Worm (Caenorhabditis elegans): ENCODE measurements around the gene mec-7.
A peak's percentile ranks its signal among the peaks of the same experiment; 100 is the strongest.

The mec-7 gene

DNA sequence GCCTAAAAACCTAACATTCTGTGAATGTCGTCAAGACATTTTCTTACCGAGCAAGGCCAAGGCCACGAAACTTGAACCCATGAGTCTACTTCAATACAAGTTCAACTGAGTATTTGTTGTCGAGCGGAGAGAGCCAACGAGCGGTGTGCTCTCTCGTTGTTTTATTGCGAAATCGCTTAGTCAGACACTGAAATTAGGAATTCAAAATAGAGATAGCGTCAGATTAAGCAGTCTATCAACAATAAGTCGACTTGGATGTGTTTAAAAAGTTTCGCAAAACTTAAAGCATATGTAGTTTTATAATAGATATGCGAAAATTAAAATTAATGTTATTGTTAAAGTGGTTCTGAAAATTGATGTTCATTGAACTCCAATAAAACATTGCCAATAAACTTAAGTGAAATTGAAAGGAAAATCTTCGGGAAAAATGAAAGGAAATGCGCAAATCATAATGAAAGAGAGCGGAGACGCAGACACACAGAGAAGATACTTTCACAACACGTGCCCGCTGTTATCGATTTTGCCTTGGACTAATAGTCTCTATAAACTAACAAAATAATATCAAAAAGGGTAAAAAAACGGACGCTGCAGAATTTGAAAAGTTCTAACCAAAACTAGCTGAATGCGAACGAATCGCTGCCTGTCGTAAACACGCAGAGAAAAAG lies 17.0 kb upstream of the mec-7 start, which contains the start of gene ZK154.6:
TSS of gene ZK154.6 (minus strand) at position 187 of the 665 bp plus-strand sequence.
- no peak for TF ChIP-seq lsy-2 (tag; optimal IDR thresholded peaks at IDR 0.05)
- TF ChIP-seq unc-39 (tag; optimal IDR thresholded peaks at IDR 0.05), result no peak
- no peak for TF ChIP-seq M03D4.4 (tag; optimal IDR thresholded peaks at IDR 0.05)
- TF ChIP-seq nhr-12 (tag; optimal IDR thresholded peaks at IDR 0.05), result no peak
- TF ChIP-seq ceh-43 (GFP tag; optimal IDR thresholded peaks at IDR 0.05), result no peak
- TF ChIP-seq hlh-1 (tag; optimal IDR thresholded peaks at IDR 0.05), result no peak
- TF ChIP-seq blmp-1 (tag; optimal IDR thresholded peaks at IDR 0.05), result peak; percentile 95
- TF ChIP-seq ces-1 (GFP tag; optimal IDR thresholded peaks at IDR 0.05), result peak; percentile 47
- TF ChIP-seq drap-1 (GFP tag; optimal IDR thresholded peaks at IDR 0.05), result no peak

DNA sequence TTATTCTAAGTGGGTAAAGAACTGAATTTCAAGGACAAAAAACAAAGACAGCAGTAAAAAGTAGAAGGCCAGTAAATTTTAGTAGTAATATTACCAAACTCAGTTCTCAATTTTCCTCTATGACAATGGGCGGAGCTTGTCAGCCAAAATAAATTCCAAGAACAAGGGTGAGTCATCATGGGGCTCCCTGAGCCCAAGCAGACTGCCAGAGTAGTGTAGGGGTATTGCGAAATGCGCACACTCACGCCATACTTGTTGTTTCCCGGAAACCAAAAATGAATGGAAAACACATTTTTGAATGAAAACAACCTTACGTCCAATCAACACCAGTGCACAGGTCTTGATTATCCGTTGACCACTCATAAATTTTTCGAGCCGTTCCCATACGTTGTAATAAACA lies 15.3 kb upstream of the mec-7 start:
- TF ChIP-seq blmp-1 (tag; optimal IDR thresholded peaks at IDR 0.05) (no peak), lin-32 (GFP tag; optimal IDR thresholded peaks at IDR 0.05) (no peak), elt-1 (tag; optimal IDR thresholded peaks at IDR 0.05; ENCODE audit: borderline replicate concordance, insufficient read depth) (no peak), ceh-83 (GFP tag; optimal IDR thresholded peaks at IDR 0.05) (no peak), sem-2 (GFP tag; optimal IDR thresholded peaks at IDR 0.05) (no peak), elt-3 (tag; optimal IDR thresholded peaks at IDR 0.05) (no peak), unc-39 (tag; optimal IDR thresholded peaks at IDR 0.05) (no peak), ceh-43 (GFP tag; optimal IDR thresholded peaks at IDR 0.05) (no peak), nhr-76 (tag; optimal IDR thresholded peaks at IDR 0.05) (no peak), mab-5 (tag; optimal IDR thresholded peaks at IDR 0.05) (no peak)

DNA sequence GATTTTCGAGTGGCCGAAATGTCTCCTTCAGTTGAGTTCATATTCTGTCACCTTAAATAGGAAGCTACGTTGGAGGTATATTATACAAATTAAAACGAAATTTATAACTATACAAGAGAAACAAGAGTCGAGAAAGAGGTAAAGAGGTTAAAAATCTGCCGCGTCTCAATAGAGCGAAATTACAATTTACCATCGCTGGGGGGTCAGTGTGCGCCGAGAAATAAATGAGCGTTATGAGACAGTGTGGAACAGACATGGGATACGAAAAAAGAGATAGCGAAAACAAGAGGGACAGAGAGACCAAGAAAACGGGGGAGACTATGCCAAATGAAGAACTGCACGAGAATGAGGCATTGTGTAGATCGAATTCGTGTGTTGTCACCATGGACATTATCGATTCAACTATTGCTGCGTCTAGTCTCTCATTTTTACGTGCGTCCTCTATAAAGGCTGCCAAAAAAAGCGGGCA lies 11.4 kb upstream of the mec-7 start, which contains the start of gene ZK154.5:
TSS of gene ZK154.5 (minus strand) at position 51 of the 469 bp plus-strand sequence.
- peak; percentile 31 for TF ChIP-seq ceh-83 (GFP tag; optimal IDR thresholded peaks at IDR 0.05)
- no peak for TF ChIP-seq snpc-4 (tag; optimal IDR thresholded peaks at IDR 0.05)
- peak; percentile 9 for TF ChIP-seq lsy-2 (tag; optimal IDR thresholded peaks at IDR 0.05)
- TF ChIP-seq pha-4 (tag; optimal IDR thresholded peaks at IDR 0.05), result peak; percentile 7
- peak; percentile 81 for TF ChIP-seq unc-120 (tag; optimal IDR thresholded peaks at IDR 0.05; ENCODE audit: poor library complexity, severe bottlenecking)
- TF ChIP-seq hlh-1 (tag; optimal IDR thresholded peaks at IDR 0.05), result peak; percentile 35
- TF ChIP-seq elt-1 (tag; optimal IDR thresholded peaks at IDR 0.05; ENCODE audit: borderline replicate concordance, insufficient read depth), result peak; percentile 8
- TF ChIP-seq lin-13 (tag; optimal IDR thresholded peaks at IDR 0.05), result no peak
- no peak for TF ChIP-seq M03D4.4 (tag; optimal IDR thresholded peaks at IDR 0.05)
- TF ChIP-seq nhr-28 (tag; optimal IDR thresholded peaks at IDR 0.05), result no peak
- TF ChIP-seq sptf-1 (tag; optimal IDR thresholded peaks at IDR 0.05), result no peak
- no peak for TF ChIP-seq sem-2 (GFP tag; optimal IDR thresholded peaks at IDR 0.05)
- TF ChIP-seq nhr-2 (tag; optimal IDR thresholded peaks at IDR 0.05), result no peak
- TF ChIP-seq ham-2 (GFP tag; optimal IDR thresholded peaks at IDR 0.05), result no peak
- TF ChIP-seq ceh-39 (tag; optimal IDR thresholded peaks at IDR 0.05), result peak; percentile 82
- TF ChIP-seq ces-1 (GFP tag; optimal IDR thresholded peaks at IDR 0.05), result peak; percentile 43
- no peak for TF ChIP-seq mab-5 (tag; optimal IDR thresholded peaks at IDR 0.05)
- TF ChIP-seq elt-3 (tag; optimal IDR thresholded peaks at IDR 0.05), result no peak
- peak; percentile 36 for TF ChIP-seq cnd-1 (tag; optimal IDR thresholded peaks at IDR 0.05)
- no peak for TF ChIP-seq nhr-76 (tag; optimal IDR thresholded peaks at IDR 0.05)
- TF ChIP-seq unc-62 (GFP tag; optimal IDR thresholded peaks at IDR 0.05), result peak; percentile 9
- TF ChIP-seq mls-2 (tag; optimal IDR thresholded peaks at IDR 0.05), result no peak
- no peak for TF ChIP-seq drap-1 (GFP tag; optimal IDR thresholded peaks at IDR 0.05)
- TF ChIP-seq ceh-43 (GFP tag; optimal IDR thresholded peaks at IDR 0.05), result no peak
- TF ChIP-seq unc-39 (tag; optimal IDR thresholded peaks at IDR 0.05), result no peak
- TF ChIP-seq bed-3 (GFP tag; optimal IDR thresholded peaks at IDR 0.05), result no peak
- TF ChIP-seq mep-1 (tag; optimal IDR thresholded peaks at IDR 0.05), result peak; percentile 80
- no peak for TF ChIP-seq nhr-237 (tag; optimal IDR thresholded peaks at IDR 0.05)
- no peak for TF ChIP-seq ztf-11 (tag; optimal IDR thresholded peaks at IDR 0.05)

DNA sequence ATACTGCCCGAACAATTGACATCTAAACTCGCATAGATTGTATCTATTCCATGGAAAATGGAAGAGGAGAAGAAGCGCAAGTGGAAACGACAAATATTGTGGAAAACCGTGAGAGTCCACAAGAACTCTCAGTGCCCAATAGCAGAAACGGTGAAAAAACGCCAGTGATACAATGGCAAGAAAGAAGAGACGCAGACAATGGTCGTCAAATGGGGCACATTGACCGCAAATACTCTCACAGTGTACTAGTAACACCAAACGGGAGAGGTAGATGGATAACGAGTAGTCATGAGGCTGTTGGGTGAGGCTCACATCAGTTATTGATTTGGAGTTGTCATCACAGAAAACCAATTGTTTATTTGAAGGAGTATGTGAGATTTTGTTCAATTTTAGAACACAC lies 5.9 kb upstream of the mec-7 start, which contains the start of gene ZK154.4:
TSS of gene ZK154.4 (minus strand) at position 27 of the 400 bp plus-strand sequence.
- no peak for TF ChIP-seq ztf-11 (tag; optimal IDR thresholded peaks at IDR 0.05)
- TF ChIP-seq lsy-2 (tag; optimal IDR thresholded peaks at IDR 0.05), result peak; percentile 38
- peak; percentile 15 for TF ChIP-seq mls-2 (tag; optimal IDR thresholded peaks at IDR 0.05)
- TF ChIP-seq bed-3 (GFP tag; optimal IDR thresholded peaks at IDR 0.05), result no peak
- peak; percentile 10 for TF ChIP-seq unc-120 (tag; optimal IDR thresholded peaks at IDR 0.05; ENCODE audit: poor library complexity, severe bottlenecking)
- TF ChIP-seq ces-1 (GFP tag; optimal IDR thresholded peaks at IDR 0.05), result peak; percentile 21
- TF ChIP-seq mep-1 (tag; optimal IDR thresholded peaks at IDR 0.05), result peak; percentile 43
- TF ChIP-seq unc-39 (tag; optimal IDR thresholded peaks at IDR 0.05), result no peak
- TF ChIP-seq mab-5 (tag; optimal IDR thresholded peaks at IDR 0.05), result no peak
- no peak for TF ChIP-seq M03D4.4 (tag; optimal IDR thresholded peaks at IDR 0.05)
- no peak for TF ChIP-seq nhr-76 (tag; optimal IDR thresholded peaks at IDR 0.05)
- no peak for TF ChIP-seq hlh-1 (tag; optimal IDR thresholded peaks at IDR 0.05)
- no peak for TF ChIP-seq ceh-43 (GFP tag; optimal IDR thresholded peaks at IDR 0.05)
- no peak for TF ChIP-seq ham-2 (GFP tag; optimal IDR thresholded peaks at IDR 0.05)
- no peak for TF ChIP-seq cnd-1 (tag; optimal IDR thresholded peaks at IDR 0.05)
- peak; percentile 29 for TF ChIP-seq pha-4 (tag; optimal IDR thresholded peaks at IDR 0.05)
- no peak for TF ChIP-seq unc-62 (GFP tag; optimal IDR thresholded peaks at IDR 0.05)
- no peak for TF ChIP-seq nhr-28 (tag; optimal IDR thresholded peaks at IDR 0.05)
- TF ChIP-seq nhr-2 (tag; optimal IDR thresholded peaks at IDR 0.05), result no peak
- TF ChIP-seq zip-8 (tag; optimal IDR thresholded peaks at IDR 0.05), result no peak
- TF ChIP-seq elt-1 (tag; optimal IDR thresholded peaks at IDR 0.05; ENCODE audit: borderline replicate concordance, insufficient read depth), result no peak
- no peak for TF ChIP-seq nhr-237 (tag; optimal IDR thresholded peaks at IDR 0.05)
- no peak for TF ChIP-seq sem-2 (GFP tag; optimal IDR thresholded peaks at IDR 0.05)
- peak; percentile 21 for TF ChIP-seq lin-13 (tag; optimal IDR thresholded peaks at IDR 0.05)
- no peak for TF ChIP-seq tbx-8 (GFP tag; optimal IDR thresholded peaks at IDR 0.05)

Data from whole organism, mixed stage, embryonic.